Worm (Caenorhabditis elegans) whole organism, young adult: ENCODE measurements around the gene C35A5.10.

ENCODE experiments used
- F22D6.2 ChIP-seq: sonication (generic microtip); optimal IDR thresholded peaks from 2 replicates; lab custom pipeline; 2016; ENCODE audit warnings: mild to moderate bottlenecking, missing genetic modification characterization, missing compliant biosample characterization
- F37B4.10 ChIP-seq: fragments of 200-800 bp; sonication (Bioruptor generic); IDR thresholded peaks from 2 replicates; pipeline ENCODE4 v1.3.6; 2022; ENCODE audit warnings: missing genetic modification characterization, missing compliant biosample characterization
- F49E8.2 ChIP-seq: sonication (generic microtip); optimal IDR thresholded peaks from 3 replicates; lab custom pipeline; 2017; ENCODE audit warnings: missing genetic modification characterization, mild to moderate bottlenecking, missing compliant biosample characterization, antibody characterized with exemption, moderate library complexity; ENCODE audit not compliant: insufficient read depth
- F52B5.7 ChIP-seq: sonication (generic microtip); optimal IDR thresholded peaks from 2 replicates; lab custom pipeline; 2016; ENCODE audit warnings: mild to moderate bottlenecking, missing genetic modification characterization, missing compliant biosample characterization
- F55B11.4 ChIP-seq: sonication (generic microtip); optimal IDR thresholded peaks from 2 replicates; lab custom pipeline; 2016; ENCODE audit warnings: missing compliant biosample characterization, missing genetic modification characterization, borderline replicate concordance; ENCODE audit not compliant: insufficient read depth
- F57A8.1 ChIP-seq: fragments of 200-800 bp; sonication (Bioruptor generic); optimal IDR thresholded peaks from 2 replicates; lab custom pipeline; 2018; ENCODE audit warnings: mild to moderate bottlenecking, missing genetic modification characterization, moderate library complexity, missing compliant biosample characterization
- K11D2.4 ChIP-seq: fragments of 200-800 bp; sonication (Bioruptor generic); IDR thresholded peaks from 2 replicates; pipeline ENCODE4 v1.3.6; 2022; ENCODE audit warnings: missing genetic modification reagents, missing genetic modification characterization, missing compliant biosample characterization
- Y53F4B.3 ChIP-seq: fragments of 200-800 bp; sonication (Bioruptor generic); IDR thresholded peaks from 2 replicates; pipeline ENCODE4 v1.3.6; 2022; ENCODE audit warnings: missing genetic modification reagents, missing genetic modification characterization, missing compliant biosample characterization
- Y53G8AR.9 ChIP-seq: fragments of 200-800 bp; sonication (Bioruptor generic); conservative IDR thresholded peaks from 2 replicates; pipeline ENCODE4 v1.3.6; 2022; ENCODE audit warnings: missing genetic modification reagents, missing genetic modification characterization, missing compliant biosample characterization
- ama-1 ChIP-seq, 3 experiments: fragments of 150-350 bp in 1 of 3; sonication (generic microtip) in 2 of 3; optimal IDR thresholded peaks; 2 replicates each; lab custom pipeline; 2014 to 2018; ENCODE audit warnings: missing biosample characterization in 2 of 3, missing genetic modification characterization in 2 of 3, missing genetic modification reagents in 2 of 3
- atf-7 ChIP-seq: sonication (generic microtip); optimal IDR thresholded peaks from 2 replicates; lab custom pipeline; 2017; ENCODE audit warnings: mild to moderate bottlenecking, missing genetic modification characterization, missing compliant biosample characterization
- attf-5 ChIP-seq: fragments of 200-800 bp; sonication (Bioruptor generic); optimal IDR thresholded peaks from 2 replicates; lab custom pipeline; 2018; ENCODE audit warnings: mild to moderate bottlenecking, missing genetic modification characterization, missing compliant biosample characterization
- attf-6 ChIP-seq: fragments of 200-800 bp; sonication (Bioruptor generic); IDR thresholded peaks from 2 replicates; pipeline ENCODE4 v1.3.6; 2022; ENCODE audit warnings: missing genetic modification reagents, missing genetic modification characterization, missing compliant biosample characterization
- ccch-3 ChIP-seq: fragments of 200-800 bp; sonication (Bioruptor generic); optimal IDR thresholded peaks from 2 replicates; lab custom pipeline; 2018; ENCODE audit warnings: mild to moderate bottlenecking, missing genetic modification characterization, missing compliant biosample characterization
- cebp-1 ChIP-seq, 2 experiments: fragments of 200-800 bp in 1 of 2; sonication (Bioruptor generic) in 1 of 2; sonication (generic microtip) in 1 of 2; IDR thresholded peaks in 1 of 2; optimal IDR thresholded peaks in 1 of 2; 2 replicates each; pipeline versions ENCODE4 v1.3.6 to Lab custom; 2017 to 2022; ENCODE audit warnings: missing compliant biosample characterization in 2 of 2, missing genetic modification characterization in 2 of 2, mild to moderate bottlenecking in 1 of 2, missing genetic modification reagents in 1 of 2, moderate library complexity in 1 of 2
- chd-7 ChIP-seq: sonication (generic microtip); optimal IDR thresholded peaks from 2 replicates; lab custom pipeline; 2016; ENCODE audit warnings: mild to moderate bottlenecking, missing genetic modification characterization, moderate library complexity, missing compliant biosample characterization
- dox-1 ChIP-seq: fragments of 200-800 bp; sonication (Bioruptor generic); IDR thresholded peaks from 2 replicates; pipeline ENCODE4 v1.3.6; 2022; ENCODE audit warnings: missing genetic modification reagents, missing genetic modification characterization, missing compliant biosample characterization
- dpl-1 ChIP-seq: fragments of 150-350 bp; optimal IDR thresholded peaks from 2 replicates; lab custom pipeline; 2014; ENCODE audit warnings: missing biosample characterization, missing genetic modification reagents, missing genetic modification characterization
- ets-4 ChIP-seq: fragments of 200-800 bp; sonication (Bioruptor generic); optimal IDR thresholded peaks from 2 replicates; lab custom pipeline; 2018; ENCODE audit warnings: mild to moderate bottlenecking, missing genetic modification characterization, missing compliant biosample characterization
- hlh-26 ChIP-seq: fragments of 200-800 bp; sonication (Bioruptor generic); conservative IDR thresholded peaks from 2 replicates; pipeline ENCODE4 v1.3.6; 2022; ENCODE audit warnings: missing genetic modification reagents, missing genetic modification characterization, missing compliant biosample characterization
- hmg-1.2 ChIP-seq: fragments of 200-800 bp; sonication (Bioruptor generic); IDR thresholded peaks from 2 replicates; pipeline ENCODE4 v1.3.6; 2022; ENCODE audit warnings: missing genetic modification reagents, missing genetic modification characterization, missing compliant biosample characterization
- let-607 ChIP-seq, 2 experiments: fragments of 200-800 bp in 1 of 2; sonication (Bioruptor generic) in 1 of 2; sonication (generic microtip) in 1 of 2; optimal IDR thresholded peaks; 2 replicates each; lab custom pipeline; 2016 to 2018; ENCODE audit warnings: mild to moderate bottlenecking in 2 of 2, missing compliant biosample characterization in 2 of 2, missing genetic modification characterization in 2 of 2, moderate library complexity in 2 of 2, missing genotype in 1 of 2
- lin-26 ChIP-seq: fragments of 200-800 bp; sonication (Bioruptor generic); IDR thresholded peaks from 2 replicates; pipeline ENCODE4 v1.3.6; 2022; ENCODE audit warnings: missing genetic modification reagents, missing genetic modification characterization, missing compliant biosample characterization
- lin-40 ChIP-seq: sonication (generic microtip); optimal IDR thresholded peaks from 2 replicates; lab custom pipeline; 2016; ENCODE audit warnings: missing genetic modification characterization, mild to moderate bottlenecking, missing compliant biosample characterization, missing genotype, missing genetic modification reagents
- lin-54 ChIP-seq: fragments of 200-800 bp; sonication (Bioruptor generic); optimal IDR thresholded peaks from 2 replicates; lab custom pipeline; 2018; ENCODE audit warnings: mild to moderate bottlenecking, missing genetic modification characterization, missing compliant biosample characterization
- lsy-27 ChIP-seq: sonication (generic microtip); optimal IDR thresholded peaks from 2 replicates; lab custom pipeline; 2017; ENCODE audit warnings: missing genetic modification characterization, mild to moderate bottlenecking, missing compliant biosample characterization, antibody characterized with exemption, missing genotype, borderline replicate concordance; ENCODE audit not compliant: insufficient read depth
- madf-10 ChIP-seq: sonication (generic microtip); optimal IDR thresholded peaks from 2 replicates; lab custom pipeline; 2016; ENCODE audit warnings: mild to moderate bottlenecking, missing genetic modification characterization, missing compliant biosample characterization
- madf-3 ChIP-seq: fragments of 200-800 bp; sonication (Bioruptor generic); IDR thresholded peaks from 2 replicates; pipeline ENCODE4 v1.3.6; 2022; ENCODE audit warnings: missing genetic modification reagents, missing genetic modification characterization, missing compliant biosample characterization
- mxl-1 ChIP-seq: sonication (generic microtip); optimal IDR thresholded peaks from 2 replicates; lab custom pipeline; 2016; ENCODE audit warnings: missing genetic modification characterization, missing compliant biosample characterization
- nfya-2 ChIP-seq: fragments of 200-800 bp; sonication (Bioruptor generic); IDR thresholded peaks from 2 replicates; pipeline ENCODE4 v1.3.6; 2022; ENCODE audit warnings: missing genetic modification reagents, missing genetic modification characterization, missing compliant biosample characterization
- nfyb-1 ChIP-seq: fragments of 200-800 bp; sonication (Bioruptor generic); IDR thresholded peaks from 2 replicates; pipeline ENCODE4 v1.3.6; 2022; ENCODE audit warnings: missing genetic modification reagents, missing genetic modification characterization, missing compliant biosample characterization
- nhr-80 ChIP-seq: sonication (generic microtip); optimal IDR thresholded peaks from 2 replicates; lab custom pipeline; 2016; ENCODE audit warnings: missing genetic modification characterization, missing compliant biosample characterization
- pbrm-1 ChIP-seq: fragments of 200-800 bp; sonication (Bioruptor generic); IDR thresholded peaks from 2 replicates; pipeline ENCODE4 v1.3.6; 2022; ENCODE audit warnings: missing genetic modification reagents, missing genetic modification characterization, missing compliant biosample characterization
- rcor-1 ChIP-seq: fragments of 200-800 bp; sonication (Bioruptor generic); IDR thresholded peaks from 2 replicates; pipeline ENCODE4 v1.3.6; 2022; ENCODE audit warnings: missing genetic modification reagents, missing genetic modification characterization, missing compliant biosample characterization
- rpc-1 ChIP-seq, 2 experiments: fragments of 150-350 bp in 1 of 2; sonication (generic microtip) in 1 of 2; optimal IDR thresholded peaks; 2 replicates each; lab custom pipeline; 2014 to 2018; ENCODE audit warnings: missing biosample characterization in 1 of 2, missing genetic modification characterization in 1 of 2, missing genetic modification reagents in 1 of 2, missing genotype in 1 of 2
- somi-1 ChIP-seq: fragments of 200-800 bp; sonication (Bioruptor generic); optimal IDR thresholded peaks from 2 replicates; lab custom pipeline; 2018; ENCODE audit warnings: mild to moderate bottlenecking, missing genetic modification characterization, missing compliant biosample characterization
- sptf-2 ChIP-seq: fragments of 200-800 bp; sonication (Bioruptor generic); optimal IDR thresholded peaks from 2 replicates; lab custom pipeline; 2018; ENCODE audit warnings: mild to moderate bottlenecking, missing genetic modification characterization, missing compliant biosample characterization
- tbp1 ChIP-seq: fragments of 200-800 bp; sonication (Bioruptor generic); optimal IDR thresholded peaks from 2 replicates; lab custom pipeline; 2018; ENCODE audit warnings: mild to moderate bottlenecking, missing genetic modification characterization, missing compliant biosample characterization
- ztf-26 ChIP-seq: sonication (generic microtip); optimal IDR thresholded peaks from 2 replicates; lab custom pipeline; 2017; ENCODE audit warnings: missing genetic modification characterization, missing compliant biosample characterization
- ztf-3 ChIP-seq: fragments of 200-800 bp; sonication (Bioruptor generic); optimal IDR thresholded peaks from 2 replicates; lab custom pipeline; 2018; ENCODE audit warnings: mild to moderate bottlenecking, missing genetic modification characterization, missing compliant biosample characterization

Gene C35A5.10

DNA sequence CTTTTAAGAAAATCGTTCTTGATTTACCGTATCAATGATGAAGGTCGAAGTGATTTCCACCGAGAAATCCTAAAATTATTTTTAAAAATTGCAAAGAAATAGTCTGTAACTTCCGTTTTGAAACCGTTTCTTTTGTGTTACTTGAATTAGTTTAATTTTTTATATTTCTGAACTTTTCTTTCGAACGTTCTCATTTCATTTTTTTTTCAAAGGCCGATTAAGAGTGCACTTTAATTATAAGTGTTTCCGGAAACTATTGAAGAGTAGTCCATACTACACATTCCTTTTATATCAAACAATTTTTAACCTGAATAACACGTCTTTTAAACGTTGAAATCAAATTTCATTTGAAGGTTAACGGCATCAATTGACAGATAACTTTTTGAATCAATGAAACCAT is 36.3 kb upstream of the C35A5.10 start (continued):
- TF ChIP-seq ama-1 (optimal IDR thresholded peaks at IDR 0.05; lab: Kevin White, UChicago) (no peak), ama-1 (GFP tag; optimal IDR thresholded peaks at IDR 0.05; lab: Kevin White, UChicago) (no peak)

DNA sequence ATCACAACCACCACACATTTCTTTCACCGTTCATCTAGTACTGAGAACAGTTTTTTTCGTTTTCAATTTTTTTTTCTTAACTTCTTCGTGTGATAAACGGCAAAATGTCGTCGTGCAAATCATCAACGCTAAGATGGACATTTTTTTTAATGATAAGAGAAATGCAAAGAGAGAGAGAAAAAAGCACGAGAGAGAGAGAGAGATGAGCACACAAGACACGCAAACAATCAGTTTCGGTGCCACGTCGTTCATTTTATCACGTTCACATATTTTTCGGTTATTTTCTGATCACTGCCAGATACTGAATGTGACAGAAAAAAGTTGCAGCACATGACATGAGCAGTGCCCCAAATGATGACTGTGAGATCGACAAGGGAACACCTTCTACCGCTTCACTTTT is 35.8 kb upstream of the C35A5.10 start, which contains the start of gene egl-9:
Gene egl-9, plus strand, starts transcription at position 328 of the 400 bp plus-strand sequence.
- TF ChIP-seq chd-7 (tag; lab: Kevin White, UChicago) (peak; percentile 60), lin-26 (GFP tag; lab: Robert Waterston, UW) (0 out of 2 replicates have a peak, but pooled peaks have one; percentile 38), F37B4.10 (GFP tag; lab: Robert Waterston, UW) (no peak), ets-4 (GFP tag; lab: Kevin White, UChicago) (peak; percentile 9), attf-5 (GFP tag; lab: Kevin White, UChicago) (peak; percentile 37), rcor-1 (GFP tag; lab: Robert Waterston, UW) (no peak), K11D2.4 (GFP tag; lab: Robert Waterston, UW) (peak; percentile 12; the same call in 1 of the 2 replicates), dpl-1 (GFP tag; lab: Kevin White, UChicago) (no peak), lin-54 (GFP tag; lab: Kevin White, UChicago) (peak; percentile 13), somi-1 (GFP tag; lab: Kevin White, UChicago) (peak; percentile 22), pbrm-1 (GFP tag; lab: Robert Waterston, UW) (no peak), atf-7 (tag; lab: Kevin White, UChicago) (peak; percentile 39), cebp-1 (GFP tag; IDR thresholded peaks at IDR 0.05; lab: Robert Waterston, UW) (no peak), cebp-1 (tag; optimal IDR thresholded peaks at IDR 0.05; lab: Kevin White, UChicago) (peak; percentile 27), hmg-1.2 (GFP tag; lab: Robert Waterston, UW) (0 out of 2 replicates have a peak, but pooled peaks have one; percentile 12), nhr-80 (tag; lab: Kevin White, UChicago) (peak; percentile 86), dox-1 (peak; percentile 70), ztf-26 (tag; lab: Kevin White, UChicago) (peak; percentile 26), tbp1 (GFP tag; lab: Kevin White, UChicago) (peak; percentile 32), let-607 (tag; optimal IDR thresholded peaks at IDR 0.05; lab: Kevin White, UChicago) (peak; percentile 15 to 57), ama-1 (optimal IDR thresholded peaks at IDR 0.05; lab: Kevin White, UChicago) (peak; percentile 87), ama-1 (GFP tag; optimal IDR thresholded peaks at IDR 0.05; lab: Kevin White, UChicago) (no peak)

- TF ChIP-seq lin-54 (GFP tag; lab: Kevin White, UChicago) (no peak), sptf-2 (GFP tag; lab: Kevin White, UChicago) (no peak), nfya-2 (GFP tag; lab: Robert Waterston, UW) (no peak), mxl-1 (tag; lab: Kevin White, UChicago) (no peak), hlh-26 (no peak), Y53F4B.3 (no peak), lin-40 (tag; lab: Kevin White, UChicago) (no peak), ama-1 (optimal IDR thresholded peaks at IDR 0.05; lab: Kevin White, UChicago) (peak; percentile 44), ama-1 (GFP tag; optimal IDR thresholded peaks at IDR 0.05; lab: Kevin White, UChicago) (no peak)
Measured at ce11 chrV:10468709-10469108, 35.3 kb upstream of the C35A5.10 start.

ce11 chrV:10469845-10470244 is 34.1 kb upstream of the C35A5.10 start:
- TF ChIP-seq F49E8.2 (tag; lab: Kevin White, UChicago), result no peak
- TF ChIP-seq let-607 (tag; optimal IDR thresholded peaks at IDR 0.05; lab: Kevin White, UChicago), result no peak
- TF ChIP-seq nfyb-1 (GFP tag; lab: Robert Waterston, UW), result no peak
- TF ChIP-seq ztf-3 (GFP tag; lab: Kevin White, UChicago), result no peak
- no peak for TF ChIP-seq madf-10 (tag; lab: Kevin White, UChicago)
- no peak for TF ChIP-seq hmg-1.2 (GFP tag; lab: Robert Waterston, UW)
- TF ChIP-seq F57A8.1, result no peak
- no peak for TF ChIP-seq attf-6
- TF ChIP-seq Y53G8AR.9 (GFP tag; lab: Robert Waterston, UW), result no peak
- no peak for TF ChIP-seq F22D6.2 (tag; lab: Kevin White, UChicago)
- TF ChIP-seq madf-3 (GFP tag; lab: Robert Waterston, UW), result no peak
- TF ChIP-seq nfya-2 (GFP tag; lab: Robert Waterston, UW), result no peak
- no peak for TF ChIP-seq rpc-1 (optimal IDR thresholded peaks at IDR 0.05; lab: Kevin White, UChicago)
- TF ChIP-seq rpc-1 (tag; optimal IDR thresholded peaks at IDR 0.05; lab: Kevin White, UChicago), result no peak
- TF ChIP-seq ccch-3 (GFP tag; lab: Kevin White, UChicago), result no peak
- TF ChIP-seq F52B5.7, result no peak
- no peak for TF ChIP-seq lsy-27
- TF ChIP-seq hlh-26, result no peak
- TF ChIP-seq F55B11.4 (tag; lab: Kevin White, UChicago), result no peak
